Worm (Caenorhabditis elegans) whole organism, L4 larva: Measurements from ENCODE around the gene C01G5.4.

ENCODE experiments used
- D1046.2 ChIP-seq: fragments of 200-800 bp; sonication (Bioruptor generic); IDR thresholded peaks from 2 replicates; pipeline ENCODE4 v1.3.6; 2022; ENCODE audit warnings: missing genetic modification characterization, missing compliant biosample characterization
- F26F4.8 ChIP-seq: fragments of 200-800 bp; sonication (Bioruptor generic); conservative IDR thresholded peaks from 2 replicates; pipeline ENCODE4 v1.3.6; 2022; ENCODE audit warnings: missing genetic modification characterization, missing compliant biosample characterization
- F37D6.2 ChIP-seq: sonication (generic microtip); optimal IDR thresholded peaks from 2 replicates; lab custom pipeline; 2016; ENCODE audit warnings: mild to moderate bottlenecking, missing genetic modification characterization, missing compliant biosample characterization
- Y5F2A.4 ChIP-seq: fragments of 200-800 bp; sonication (Bioruptor generic); optimal IDR thresholded peaks from 2 replicates; lab custom pipeline; 2018; ENCODE audit warnings: mild to moderate bottlenecking, missing genetic modification characterization, missing compliant biosample characterization
- Y75B8A.6 ChIP-seq: fragments of 200-800 bp; sonication (Bioruptor generic); IDR thresholded peaks from 2 replicates; pipeline ENCODE4 v1.3.6; 2022; ENCODE audit warnings: missing genetic modification reagents, missing genetic modification characterization, missing compliant biosample characterization
- aha-1 ChIP-seq: fragments of 150-350 bp; peaks from one replicate; lab custom pipeline; 2014; ENCODE audit warnings: missing biosample characterization, missing genetic modification characterization
- ama-1 ChIP-seq: fragments of 150-350 bp; optimal IDR thresholded peaks from 2 replicates; lab custom pipeline; 2014; ENCODE audit warnings: inconsistent platforms, mixed read lengths
- arid-1 ChIP-seq: fragments of 200-800 bp; sonication (Bioruptor generic); conservative IDR thresholded peaks from 2 replicates; pipeline ENCODE4 v1.3.6; 2022; ENCODE audit warnings: missing genetic modification reagents, missing genetic modification characterization, missing compliant biosample characterization
- attf-4 ChIP-seq: sonication (generic microtip); optimal IDR thresholded peaks from 3 replicates; lab custom pipeline; 2017; ENCODE audit warnings: missing biosample characterization, missing genetic modification characterization
- ceh-20 ChIP-seq: fragments of 200-800 bp; sonication (Bioruptor generic); IDR thresholded peaks from 2 replicates; pipeline ENCODE4 v1.3.6; 2022; ENCODE audit warnings: missing genetic modification reagents, missing genetic modification characterization, missing compliant biosample characterization
- ceh-82 ChIP-seq: sonication (generic microtip); optimal IDR thresholded peaks from 2 replicates; lab custom pipeline; 2017; ENCODE audit warnings: missing biosample characterization, missing genetic modification characterization
- ctbp-1 ChIP-seq: fragments of 200-800 bp; sonication (Bioruptor generic); IDR thresholded peaks from 2 replicates; pipeline ENCODE4 v1.3.6; 2022; ENCODE audit warnings: missing genetic modification reagents, missing genetic modification characterization, missing compliant biosample characterization
- daf-19 ChIP-seq: fragments of 200-800 bp; sonication (Bioruptor generic); conservative IDR thresholded peaks from 2 replicates; pipeline ENCODE4 v1.3.6; 2022; ENCODE audit warnings: missing genetic modification characterization, missing compliant biosample characterization
- dmd-9 ChIP-seq: fragments of 200-800 bp; sonication (Bioruptor generic); IDR thresholded peaks from 2 replicates; pipeline ENCODE4 v1.3.6; 2022; ENCODE audit warnings: missing genetic modification reagents, missing genetic modification characterization, missing compliant biosample characterization
- duxl-1 ChIP-seq: sonication (generic microtip); optimal IDR thresholded peaks from 2 replicates; lab custom pipeline; 2016; ENCODE audit warnings: mild to moderate bottlenecking, missing genetic modification characterization, moderate library complexity, missing compliant biosample characterization; ENCODE audit not compliant: poor library complexity
- hmg-1.1 ChIP-seq: fragments of 200-800 bp; sonication (Bioruptor generic); IDR thresholded peaks from 2 replicates; pipeline ENCODE4 v1.3.6; 2022; ENCODE audit warnings: missing genetic modification reagents, missing genetic modification characterization, missing compliant biosample characterization
- jun-1 ChIP-seq: fragments of 150-350 bp; optimal IDR thresholded peaks from 2 replicates; lab custom pipeline; 2014; ENCODE audit warnings: missing biosample characterization, missing genetic modification reagents, missing genetic modification characterization
- lim-7 ChIP-seq: fragments of 200-800 bp; sonication (Bioruptor generic); IDR thresholded peaks from 2 replicates; pipeline ENCODE4 v1.3.6; 2022; ENCODE audit warnings: missing genetic modification characterization, missing compliant biosample characterization
- lsy-2 ChIP-seq, 2 experiments: fragments of 150-350 bp in 1 of 2; sonication (generic microtip) in 1 of 2; optimal IDR thresholded peaks; 2 replicates each; lab custom pipeline; 2014 to 2017; ENCODE audit warnings: missing biosample characterization in 2 of 2, missing genetic modification characterization in 2 of 2
- madf-9 ChIP-seq: fragments of 200-800 bp; sonication (Bioruptor generic); conservative IDR thresholded peaks from 2 replicates; pipeline ENCODE4 v1.3.6; 2022; ENCODE audit warnings: missing genetic modification reagents, missing genetic modification characterization, missing compliant biosample characterization
- mdl-1 ChIP-seq, 2 experiments: fragments of 150-350 bp in 1 of 2; sonication (generic microtip) in 1 of 2; optimal IDR thresholded peaks; 2 replicates each; lab custom pipeline; 2014 to 2017; ENCODE audit warnings: missing biosample characterization in 2 of 2, missing genetic modification characterization in 2 of 2
- mep-1 ChIP-seq: fragments of 150-350 bp; sonication (generic microtip); optimal IDR thresholded peaks from 3 replicates; lab custom pipeline; 2014; ENCODE audit warnings: missing biosample characterization, missing genetic modification characterization
- mxl-2 ChIP-seq: fragments of 200-800 bp; sonication (Bioruptor generic); conservative IDR thresholded peaks from 2 replicates; pipeline ENCODE4 v1.3.6; 2022; ENCODE audit warnings: missing genetic modification reagents, missing genetic modification characterization, missing compliant biosample characterization
- nhr-25 ChIP-seq: sonication (generic microtip); optimal IDR thresholded peaks from 2 replicates; lab custom pipeline; 2017; ENCODE audit warnings: missing genetic modification characterization, mild to moderate bottlenecking, missing compliant biosample characterization, antibody characterized with exemption, moderate library complexity, borderline replicate concordance; ENCODE audit not compliant: insufficient read depth
- nhr-28 ChIP-seq: fragments of 150-350 bp; optimal IDR thresholded peaks from 2 replicates; lab custom pipeline; 2014; ENCODE audit warnings: missing biosample characterization, missing genetic modification characterization
- nhr-42 ChIP-seq: fragments of 200-800 bp; sonication (Bioruptor generic); IDR thresholded peaks from 2 replicates; pipeline ENCODE4 v1.3.6; 2022; ENCODE audit warnings: missing genetic modification characterization, missing compliant biosample characterization
- nhr-77 ChIP-seq: fragments of 150-350 bp; optimal IDR thresholded peaks from 2 replicates; lab custom pipeline; 2014; ENCODE audit warnings: missing biosample characterization, missing genetic modification characterization
- rbr-2 ChIP-seq: sonication (generic microtip); optimal IDR thresholded peaks from 2 replicates; lab custom pipeline; 2016; ENCODE audit warnings: missing genotype, missing genetic modification characterization, missing compliant biosample characterization
- sdz-12 ChIP-seq: fragments of 200-800 bp; sonication (Bioruptor generic); optimal IDR thresholded peaks from 2 replicates; lab custom pipeline; 2018; ENCODE audit warnings: mild to moderate bottlenecking, missing genetic modification characterization, missing compliant biosample characterization
- snpc-1.2 ChIP-seq: fragments of 200-800 bp; sonication (Bioruptor generic); IDR thresholded peaks from 2 replicates; pipeline ENCODE4 v1.3.6; 2022; ENCODE audit warnings: missing genetic modification reagents, missing genetic modification characterization, missing compliant biosample characterization
- spr-1 ChIP-seq: sonication (generic microtip); optimal IDR thresholded peaks from 2 replicates; lab custom pipeline; 2016; ENCODE audit warnings: mild to moderate bottlenecking, missing genetic modification characterization, missing compliant biosample characterization
- spr-3 ChIP-seq: fragments of 200-800 bp; sonication (Bioruptor generic); optimal IDR thresholded peaks from 2 replicates; lab custom pipeline; 2018; ENCODE audit warnings: mild to moderate bottlenecking, missing genetic modification characterization, missing compliant biosample characterization
- unc-130 ChIP-seq: sonication (generic microtip); optimal IDR thresholded peaks from 2 replicates; lab custom pipeline; 2016; ENCODE audit warnings: missing genetic modification reagents, missing genetic modification characterization, missing compliant biosample characterization
- unc-62 ChIP-seq, 3 experiments: fragments of 150-350 bp in 1 of 3; sonication (generic microtip); optimal IDR thresholded peaks in 2 of 3; peaks in 1 of 3; 1 replicate in 1 of 3; 2 replicates in 2 of 3; lab custom pipeline; 2014 to 2017; ENCODE audit warnings: missing biosample characterization in 3 of 3, missing genetic modification characterization in 3 of 3, missing genetic modification reagents in 3 of 3, missing genotype in 1 of 3
- zip-2 ChIP-seq: fragments of 150-350 bp; optimal IDR thresholded peaks from 2 replicates; lab custom pipeline; 2014; ENCODE audit warnings: missing biosample characterization, missing genetic modification characterization

Gene C01G5.4

DNA sequence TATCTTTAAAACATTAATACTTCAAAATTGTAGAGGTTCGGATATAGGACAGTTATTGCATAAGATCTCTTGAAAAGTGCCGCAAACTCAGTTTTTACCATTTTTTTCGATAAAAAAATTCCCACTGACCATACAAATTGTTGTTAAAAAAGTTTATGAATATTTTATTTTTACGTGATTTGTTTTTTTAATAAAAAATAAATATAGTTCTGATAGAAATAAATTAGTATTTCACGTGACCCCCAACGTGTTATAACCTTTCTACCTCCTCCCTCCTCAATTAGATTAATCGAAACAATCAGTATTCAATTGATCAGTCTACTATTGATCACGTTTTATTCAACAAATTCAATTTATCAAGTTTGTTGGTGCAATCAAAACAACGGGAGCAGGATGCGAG, at the start of gene C01G5.4:
TSS of gene C01G5.4 (plus strand) at position 301 of the 400 bp plus-strand sequence.
- TF ChIP-seq F26F4.8 (GFP tag; lab: Robert Waterston, UW) (no peak), aha-1 (tag; lab: Kevin White, UChicago) (no peak), madf-9 (no peak), rbr-2 (tag; lab: Kevin White, UChicago) (no peak), dmd-9 (no peak), attf-4 (tag; lab: Kevin White, UChicago) (no peak), unc-62 (GFP tag; optimal IDR thresholded peaks at IDR 0.05 in 1 of 2; lab: Kevin White, UChicago) (no peak), unc-62 (tag; optimal IDR thresholded peaks at IDR 0.05; lab: Kevin White, UChicago) (no peak), ceh-20 (no peak)

DNA sequence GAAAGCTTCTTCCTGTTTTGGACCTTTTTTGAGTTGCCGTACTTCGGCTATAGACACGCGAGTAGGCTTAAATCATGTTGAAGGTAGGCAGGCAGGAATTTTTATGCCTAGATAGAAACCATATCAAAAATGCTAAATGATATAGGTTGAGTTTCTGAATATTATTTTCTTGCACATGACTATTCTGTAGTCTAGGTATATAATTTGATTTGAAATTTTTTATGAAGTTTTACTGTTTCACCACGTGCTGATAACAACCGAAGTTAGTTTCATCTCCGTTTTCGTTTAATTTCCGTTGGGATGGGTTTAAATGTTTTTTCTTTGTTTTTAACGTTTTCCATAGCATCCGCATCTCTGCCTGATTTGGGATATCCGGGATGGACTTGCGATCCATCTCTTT, 44.5 kb upstream of the C01G5.4 start, which contains the start of gene Y73B6BL.37:
TSS of gene Y73B6BL.37 (plus strand) at position 301 of the 400 bp plus-strand sequence.
- TF ChIP-seq spr-1 (tag; lab: Kevin White, UChicago) = no peak
- no peak for TF ChIP-seq mep-1 (tag; lab: Kevin White, UChicago)
- TF ChIP-seq F37D6.2 = no peak
- TF ChIP-seq zip-2 (tag; lab: Kevin White, UChicago) = no peak
- TF ChIP-seq lim-7 (GFP tag; lab: Robert Waterston, UW) = no peak
- no peak for TF ChIP-seq Y5F2A.4 (GFP tag; lab: Kevin White, UChicago)
- TF ChIP-seq nhr-28 (tag; lab: Kevin White, UChicago) = no peak
- no peak for TF ChIP-seq spr-3 (GFP tag; lab: Kevin White, UChicago)
- no peak for TF ChIP-seq D1046.2
- no peak for TF ChIP-seq snpc-1.2 (GFP tag; lab: Robert Waterston, UW)
- TF ChIP-seq jun-1 (tag; lab: Kevin White, UChicago) = no peak
- no peak for TF ChIP-seq ctbp-1
- TF ChIP-seq nhr-42 = no peak
- TF ChIP-seq nhr-77 (tag; lab: Kevin White, UChicago) = no peak
- no peak for TF ChIP-seq mxl-2 (GFP tag; lab: Robert Waterston, UW)
- no peak for TF ChIP-seq daf-19 (GFP tag; lab: Robert Waterston, UW)
- no peak for TF ChIP-seq arid-1 (GFP tag; lab: Robert Waterston, UW)
- TF ChIP-seq lsy-2 (tag; optimal IDR thresholded peaks at IDR 0.05; lab: Kevin White, UChicago) = no peak
- no peak for TF ChIP-seq F26F4.8 (GFP tag; lab: Robert Waterston, UW)
- TF ChIP-seq, all 104 proteins: peak for 0

ce11 chrIV:6491915-6492314, 39.6 kb upstream of the C01G5.4 start:
- TF ChIP-seq duxl-1 (tag; lab: Kevin White, UChicago) (no peak), hmg-1.1 (no peak), lsy-2 (tag; optimal IDR thresholded peaks at IDR 0.05; lab: Kevin White, UChicago) (no peak), Y75B8A.6 (GFP tag; lab: Robert Waterston, UW) (no peak), nhr-25 (tag; lab: Kevin White, UChicago) (no peak), ceh-20 (no peak), madf-9 (no peak), mdl-1 (tag; optimal IDR thresholded peaks at IDR 0.05; lab: Kevin White, UChicago) (no peak), jun-1 (tag; lab: Kevin White, UChicago) (no peak), ceh-82 (tag; lab: Kevin White, UChicago) (no peak), sdz-12 (no peak)

DNA sequence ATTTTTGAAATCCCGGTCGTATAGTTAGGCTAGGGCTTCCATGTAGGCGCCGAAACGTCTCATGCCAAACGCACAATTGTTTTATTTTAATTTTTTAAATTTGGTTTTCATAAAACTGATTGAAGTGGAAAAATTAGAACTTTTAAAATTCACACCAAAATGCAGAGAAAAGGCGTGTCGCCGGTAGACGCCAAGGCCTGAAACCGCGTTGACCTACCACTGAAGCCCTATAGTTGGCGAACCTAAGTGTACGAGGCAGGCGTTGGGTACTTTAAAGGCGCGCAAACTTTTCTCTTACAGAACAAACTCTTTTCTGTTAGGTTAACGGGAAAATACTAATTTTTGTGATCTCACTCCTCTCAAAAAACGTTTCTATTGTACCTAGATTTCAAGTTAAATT, 38.3 kb upstream of the C01G5.4 start, which contains the start of gene Y73B6BL.44:
TSS of gene Y73B6BL.44 (plus strand) at position 301 of the 400 bp plus-strand sequence.
- TF ChIP-seq ama-1 (lab: Kevin White, UChicago) (no peak), unc-130 (GFP tag; lab: Kevin White, UChicago) (no peak)
